Fruit fly (Drosophila melanogaster) whole organism, wandering third instar larva: ENCODE measurements around the gene Gr2a.

Experiments
- Dif ChIP-seq: fragments of 200-275, 200-300 bp; sonication (Bioruptor generic); optimal IDR thresholded peaks from 2 replicates; lab custom pipeline; 2018; ENCODE audit warnings: missing biosample characterization, missing genetic modification characterization; ENCODE audit not compliant: partially characterized antibody
- Hnf4 ChIP-seq: fragments of 200-800 bp; sonication (Bioruptor generic); optimal IDR thresholded peaks from 2 replicates; lab custom pipeline; 2016; ENCODE audit warnings: missing biosample characterization, mild to moderate bottlenecking, missing genetic modification characterization
- br ChIP-seq: fragments of 200-800 bp; sonication (Bioruptor generic); optimal IDR thresholded peaks from 2 replicates; lab custom pipeline; 2016; ENCODE audit warnings: missing biosample characterization, missing genetic modification characterization
- fru ChIP-seq: fragments of 200-800 bp; sonication (Bioruptor generic); optimal IDR thresholded peaks from 3 replicates; lab custom pipeline; 2016; ENCODE audit warnings: missing biosample characterization, mild to moderate bottlenecking, missing genetic modification characterization
- h ChIP-seq: fragments of 200-800 bp; sonication (Bioruptor generic); optimal IDR thresholded peaks from 3 replicates; lab custom pipeline; 2016; ENCODE audit warnings: missing biosample characterization, mild to moderate bottlenecking, missing genetic modification characterization

DNA sequence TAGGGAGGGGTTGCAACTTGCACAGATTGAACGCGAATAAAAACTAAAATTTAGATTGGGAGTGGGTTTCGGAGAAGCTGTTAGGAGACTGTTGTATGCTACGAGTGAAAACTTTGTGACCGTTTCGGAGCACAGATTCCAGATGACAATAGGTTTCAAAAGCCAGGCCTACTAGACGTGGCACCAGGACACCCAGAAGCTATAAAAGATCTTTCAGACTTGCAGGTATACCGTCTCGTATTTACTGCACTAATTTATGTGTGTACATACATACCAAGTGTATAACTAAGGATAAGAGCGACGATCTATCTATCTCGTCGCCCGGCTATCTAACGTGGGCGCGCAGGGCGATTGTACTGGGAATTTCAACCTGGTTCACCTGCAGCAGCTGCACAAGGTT lies 4.7 kb downstream of the Gr2a start, which contains the start of gene CG14785:
- TF ChIP-seq h (GFP tag; lab: Kevin White, UChicago), result no peak
- no peak for TF ChIP-seq fru (GFP tag; lab: Kevin White, UChicago)
- no peak for TF ChIP-seq br (GFP tag; lab: Kevin White, UChicago)
- TF ChIP-seq Hnf4, result no peak
- no peak for TF ChIP-seq Dif (GFP tag; lab: Kevin White, UChicago)
